Worm (Caenorhabditis elegans) whole organism, late embryonic: ENCODE results near the gene sbp-1.

ENCODE experiments used
- C08G9.2 ChIP-seq: sonication (generic microtip); optimal IDR thresholded peaks from 2 replicates; lab custom pipeline; 2016; ENCODE audit warnings: mild to moderate bottlenecking, missing genetic modification characterization, moderate library complexity, missing compliant biosample characterization
- C38D4.7 ChIP-seq: fragments of 200-800 bp; sonication (Bioruptor generic); optimal IDR thresholded peaks from 2 replicates; lab custom pipeline; 2018; ENCODE audit warnings: mild to moderate bottlenecking, missing genetic modification characterization, moderate library complexity, missing compliant biosample characterization
- K09A11.1 ChIP-seq: sonication (generic microtip); optimal IDR thresholded peaks from 2 replicates; lab custom pipeline; 2017; ENCODE audit warnings: antibody characterized with exemption, mild to moderate bottlenecking, missing genetic modification characterization, missing compliant biosample characterization; ENCODE audit not compliant: insufficient read depth
- Y22D7AL.16 ChIP-seq: sonication (generic microtip); optimal IDR thresholded peaks from 2 replicates; lab custom pipeline; 2016; ENCODE audit warnings: missing genetic modification characterization, missing compliant biosample characterization
- ahr-1 ChIP-seq: sonication (generic microtip); optimal IDR thresholded peaks from 2 replicates; lab custom pipeline; 2016; ENCODE audit warnings: missing genetic modification characterization, missing compliant biosample characterization
- ama-1 ChIP-seq: fragments of 150-350 bp; optimal IDR thresholded peaks from 2 replicates; lab custom pipeline; 2014
- ceh-14 ChIP-seq: sonication (generic microtip); optimal IDR thresholded peaks from 2 replicates; lab custom pipeline; 2016; ENCODE audit warnings: missing genotype, missing genetic modification characterization, missing compliant biosample characterization
- ceh-18 ChIP-seq: sonication (generic microtip); optimal IDR thresholded peaks from 2 replicates; lab custom pipeline; 2016; ENCODE audit warnings: missing genetic modification characterization, missing compliant biosample characterization
- ceh-2 ChIP-seq: sonication (generic microtip); optimal IDR thresholded peaks from 2 replicates; lab custom pipeline; 2016; ENCODE audit warnings: missing genotype, missing genetic modification characterization, missing compliant biosample characterization
- ceh-22 ChIP-seq: sonication (generic microtip); optimal IDR thresholded peaks from 2 replicates; lab custom pipeline; 2017; ENCODE audit warnings: missing biosample characterization, missing genetic modification characterization
- ceh-45 ChIP-seq: fragments of 200-800 bp; sonication (Bioruptor generic); IDR thresholded peaks from 2 replicates; pipeline ENCODE4 v1.3.6; 2022; ENCODE audit warnings: missing genetic modification reagents, missing genetic modification characterization, missing compliant biosample characterization
- ceh-9 ChIP-seq: sonication (generic microtip); optimal IDR thresholded peaks from 2 replicates; lab custom pipeline; 2016; ENCODE audit warnings: mild to moderate bottlenecking, missing genetic modification characterization, inconsistent platforms, missing compliant biosample characterization
- che-1 ChIP-seq: sonication (generic microtip); optimal IDR thresholded peaks from 2 replicates; lab custom pipeline; 2016; ENCODE audit warnings: mild to moderate bottlenecking, missing genetic modification characterization, missing compliant biosample characterization
- elt-2 ChIP-seq: sonication (generic microtip); optimal IDR thresholded peaks from 2 replicates; lab custom pipeline; 2016; ENCODE audit warnings: missing genetic modification reagents, missing genetic modification characterization, missing compliant biosample characterization
- fax-1 ChIP-seq: sonication (generic microtip); optimal IDR thresholded peaks from 2 replicates; lab custom pipeline; 2016; ENCODE audit warnings: missing genotype, missing genetic modification characterization, missing compliant biosample characterization
- fkh-10 ChIP-seq: fragments of 150-350 bp; optimal IDR thresholded peaks from 2 replicates; lab custom pipeline; 2014; ENCODE audit warnings: missing biosample characterization, missing genetic modification reagents, missing genetic modification characterization
- gmeb-2 ChIP-seq: sonication (generic microtip); optimal IDR thresholded peaks from 2 replicates; lab custom pipeline; 2016; ENCODE audit warnings: missing genetic modification characterization, inconsistent platforms, missing compliant biosample characterization
- hlh-13 ChIP-seq: fragments of 200-800 bp; sonication (Bioruptor generic); optimal IDR thresholded peaks from 2 replicates; lab custom pipeline; 2018; ENCODE audit warnings: mild to moderate bottlenecking, missing genetic modification characterization, missing compliant biosample characterization
- hlh-30 ChIP-seq: sonication (generic microtip); optimal IDR thresholded peaks from 2 replicates; lab custom pipeline; 2017; ENCODE audit warnings: antibody characterized with exemption, missing genetic modification characterization, missing compliant biosample characterization; ENCODE audit not compliant: insufficient read depth
- hlh-6 ChIP-seq: sonication (generic microtip); optimal IDR thresholded peaks from 2 replicates; lab custom pipeline; 2016; ENCODE audit warnings: missing genotype, missing genetic modification characterization, missing compliant biosample characterization
- madf-2 ChIP-seq: sonication (generic microtip); optimal IDR thresholded peaks from 2 replicates; lab custom pipeline; 2017; ENCODE audit warnings: missing genetic modification characterization, missing compliant biosample characterization
- mec-3 ChIP-seq: sonication (generic microtip); optimal IDR thresholded peaks from 2 replicates; lab custom pipeline; 2016; ENCODE audit warnings: borderline replicate concordance, missing genetic modification characterization, missing compliant biosample characterization
- nfya-1 ChIP-seq: sonication (generic microtip); optimal IDR thresholded peaks from 2 replicates; lab custom pipeline; 2017; ENCODE audit warnings: missing genetic modification characterization, mild to moderate bottlenecking, missing compliant biosample characterization, antibody characterized with exemption, moderate library complexity
- nhr-11 ChIP-seq: fragments of 150-350 bp; optimal IDR thresholded peaks from 2 replicates; lab custom pipeline; 2014; ENCODE audit warnings: missing biosample characterization, missing genetic modification characterization
- nhr-232 ChIP-seq: sonication (generic microtip); optimal IDR thresholded peaks from 2 replicates; lab custom pipeline; 2016; ENCODE audit warnings: missing genetic modification characterization, missing compliant biosample characterization
- npax-4 ChIP-seq: sonication (generic microtip); optimal IDR thresholded peaks from 2 replicates; lab custom pipeline; 2016; ENCODE audit warnings: missing genetic modification characterization, missing compliant biosample characterization
- pha-2 ChIP-seq: sonication (generic microtip); optimal IDR thresholded peaks from 2 replicates; lab custom pipeline; 2017; ENCODE audit warnings: mild to moderate bottlenecking, missing genetic modification characterization, missing compliant biosample characterization
- pha-4 ChIP-seq: fragments of 150-350 bp; optimal IDR thresholded peaks from 2 replicates; lab custom pipeline; 2018; ENCODE audit warnings: missing biosample characterization, missing genetic modification reagents, missing genetic modification characterization
- pqm-1 ChIP-seq: sonication (generic microtip); optimal IDR thresholded peaks from 2 replicates; lab custom pipeline; 2016; ENCODE audit warnings: missing genetic modification characterization, missing compliant biosample characterization
- pros-1 ChIP-seq: fragments of 150-350 bp; optimal IDR thresholded peaks from 2 replicates; lab custom pipeline; 2014; ENCODE audit warnings: missing biosample characterization, missing genetic modification reagents, missing genetic modification characterization
- ref-2 ChIP-seq: sonication (generic microtip); optimal IDR thresholded peaks from 2 replicates; lab custom pipeline; 2016; ENCODE audit warnings: missing genetic modification characterization, missing compliant biosample characterization
- sox-4 ChIP-seq: sonication (generic microtip); optimal IDR thresholded peaks from 2 replicates; lab custom pipeline; 2017; ENCODE audit warnings: mild to moderate bottlenecking, missing genetic modification characterization, inconsistent platforms, missing compliant biosample characterization
- syd-9 ChIP-seq: sonication (generic microtip); optimal IDR thresholded peaks from 2 replicates; lab custom pipeline; 2016; ENCODE audit warnings: mild to moderate bottlenecking, missing genetic modification characterization, moderate library complexity, missing compliant biosample characterization
- tbx-2 ChIP-seq: sonication (generic microtip); optimal IDR thresholded peaks from 2 replicates; lab custom pipeline; 2016; ENCODE audit warnings: missing genetic modification characterization, missing compliant biosample characterization
- ttx-3 ChIP-seq: sonication (generic microtip); optimal IDR thresholded peaks from 2 replicates; lab custom pipeline; 2016; ENCODE audit warnings: missing genetic modification reagents, missing genetic modification characterization, missing compliant biosample characterization
- unc-55 ChIP-seq: sonication (generic microtip); optimal IDR thresholded peaks from 2 replicates; lab custom pipeline; 2017; ENCODE audit warnings: missing biosample characterization, missing genetic modification reagents, missing genetic modification characterization
- zip-5 ChIP-seq: sonication (generic microtip); optimal IDR thresholded peaks from 2 replicates; lab custom pipeline; 2016; ENCODE audit warnings: missing genetic modification characterization, missing compliant biosample characterization
- ztf-16 ChIP-seq: sonication (generic microtip); optimal IDR thresholded peaks from 2 replicates; lab custom pipeline; 2017; ENCODE audit warnings: missing genetic modification characterization, missing compliant biosample characterization

Gene sbp-1

ce11 chrIII:11442556-11442955 is at the start of gene sbp-1:
Gene sbp-1 (minus strand): TSS chrIII:11442566.
- TF ChIP-seq ceh-22 (tag; lab: Kevin White, UChicago) (no peak), elt-2 (tag; lab: Kevin White, UChicago) (peak; percentile 44)

ce11 chrIII:11490221-11490620 is 47.9 kb upstream of the sbp-1 start:
- TF ChIP-seq ceh-45 (GFP tag; lab: Robert Waterston, UW), result no peak
- peak; percentile 89 for TF ChIP-seq nfya-1

ce11 chrIII:11489601-11490000 is 47.2 kb upstream of the sbp-1 start:
- TF ChIP-seq che-1 (tag; lab: Kevin White, UChicago), result no peak
- no peak for TF ChIP-seq C08G9.2 (tag; lab: Kevin White, UChicago)
- TF ChIP-seq npax-4 (tag; lab: Kevin White, UChicago), result no peak
- TF ChIP-seq fkh-10 (GFP tag; lab: Kevin White, UChicago), result no peak
- peak; percentile 66 for TF ChIP-seq nfya-1
- TF ChIP-seq ceh-2, result no peak
- TF ChIP-seq, all 69 proteins: peak for 1

- TF ChIP-seq zip-5 (tag; lab: Kevin White, UChicago) (no peak), nfya-1 (peak; percentile 64), hlh-13 (no peak), ttx-3 (tag; lab: Kevin White, UChicago) (no peak)
Observed at ce11 chrIII:11488662-11489349, 46.4 kb upstream of the sbp-1 start.

- no peak for TF ChIP-seq ref-2 (tag; lab: Kevin White, UChicago)
- no peak for TF ChIP-seq ztf-16 (tag; lab: Kevin White, UChicago)
Observed at ce11 chrIII:11487245-11487644, 44.9 kb upstream of the sbp-1 start, which contains the start of gene popl-5. Gene popl-5 (minus strand): TSS chrIII:11487345.

- TF ChIP-seq npax-4 (tag; lab: Kevin White, UChicago), result no peak
- TF ChIP-seq ceh-22 (tag; lab: Kevin White, UChicago), result no peak
- TF ChIP-seq unc-55, result no peak
- TF ChIP-seq ahr-1 (tag; lab: Kevin White, UChicago), result no peak
- no peak for TF ChIP-seq fax-1 (tag; lab: Kevin White, UChicago)
- no peak for TF ChIP-seq pros-1 (tag; lab: Kevin White, UChicago)
- no peak for TF ChIP-seq sox-4 (tag; lab: Kevin White, UChicago)
- no peak for TF ChIP-seq nhr-11 (tag; lab: Kevin White, UChicago)
Observed at ce11 chrIII:11484139-11484590, 41.8 kb upstream of the sbp-1 start, which contains the start of gene fbxa-220. Gene fbxa-220 (minus strand): TSS chrIII:11484189.

ce11 chrIII:11481309-11481845 is 39.0 kb upstream of the sbp-1 start:
- TF ChIP-seq pqm-1 (tag; lab: Kevin White, UChicago) (no peak), C38D4.7 (no peak), ceh-22 (tag; lab: Kevin White, UChicago) (no peak), syd-9 (tag; lab: Kevin White, UChicago) (no peak), pha-4 (no peak), elt-2 (tag; lab: Kevin White, UChicago) (no peak), ceh-2 (no peak), ceh-9 (tag; lab: Kevin White, UChicago) (no peak), nfya-1 (peak; percentile 55), ceh-18 (tag; lab: Kevin White, UChicago) (no peak), hlh-6 (tag; lab: Kevin White, UChicago) (no peak), madf-2 (no peak), ama-1 (lab: Kevin White, UChicago) (no peak), nhr-232 (tag; lab: Kevin White, UChicago) (no peak), ceh-14 (tag; lab: Kevin White, UChicago) (no peak), pha-2 (tag; lab: Kevin White, UChicago) (no peak), hlh-30 (tag; lab: Kevin White, UChicago) (peak; percentile 29), K09A11.1 (no peak), mec-3 (tag; lab: Kevin White, UChicago) (no peak), gmeb-2 (tag; lab: Kevin White, UChicago) (no peak), ahr-1 (tag; lab: Kevin White, UChicago) (no peak), tbx-2 (tag; lab: Kevin White, UChicago) (peak; percentile 50), Y22D7AL.16 (no peak), sox-4 (tag; lab: Kevin White, UChicago) (peak; percentile 13)
